Worm (Caenorhabditis elegans): ENCODE measurements around the gene Y45F10C.2.

Y45F10C.2 gene

ce11 chrIV:13699384-13699788 is 36.9 kb upstream of the Y45F10C.2 start (continued):
- TF ChIP-seq daf-16 (GFP tag; optimal IDR thresholded peaks at IDR 0.05) (peak in 1 of 2 experiments; percentile 44), daf-16 (tag; optimal IDR thresholded peaks at IDR 0.05) (no peak), lin-29 (GFP tag; IDR thresholded peaks at IDR 0.05) (no peak), ceh-44 (GFP tag; IDR thresholded peaks at IDR 0.05) (no peak), vab-7 (GFP tag; IDR thresholded peaks at IDR 0.05) (0 out of 2 replicates have a peak, but pooled peaks have one; percentile 13), F49E8.2 (tag; optimal IDR thresholded peaks at IDR 0.05; ENCODE audit: borderline replicate concordance) (no peak), Y48G9A.11 (GFP tag; IDR thresholded peaks at IDR 0.05) (no peak)

ce11 chrIV:13698603-13699002 is 36.1 kb upstream of the Y45F10C.2 start, which contains the start of gene T23G4.127:
TSS of gene T23G4.127 (minus strand) at chrIV:13698703.
- TF ChIP-seq D1046.2 (GFP tag; IDR thresholded peaks at IDR 0.05): no peak
- TF ChIP-seq madf-5 (GFP tag; IDR thresholded peaks at IDR 0.05): no peak
- no peak for TF ChIP-seq ceh-62 (tag; optimal IDR thresholded peaks at IDR 0.05)
- no peak for TF ChIP-seq mdt-29 (GFP tag; IDR thresholded peaks at IDR 0.05)
- no peak for TF ChIP-seq set-16 (GFP tag; IDR thresholded peaks at IDR 0.05)
- no peak for TF ChIP-seq gei-8 (GFP tag; optimal IDR thresholded peaks at IDR 0.05)
- TF ChIP-seq vab-7 (GFP tag; IDR thresholded peaks at IDR 0.05): no peak
- no peak for TF ChIP-seq rbr-2 (tag; optimal IDR thresholded peaks at IDR 0.05)
- TF ChIP-seq skn-1 (tag; optimal IDR thresholded peaks at IDR 0.05): no peak
- TF ChIP-seq lsy-2 (tag; optimal IDR thresholded peaks at IDR 0.05): no peak
- no peak for TF ChIP-seq zag-1 (tag; optimal IDR thresholded peaks at IDR 0.05)
- no peak for TF ChIP-seq nhr-28 (tag; optimal IDR thresholded peaks at IDR 0.05)
- TF ChIP-seq unc-62 (GFP tag; optimal IDR thresholded peaks at IDR 0.05 in 1 of 2): no peak
- TF ChIP-seq unc-62 (tag; optimal IDR thresholded peaks at IDR 0.05): no peak
- TF ChIP-seq mxl-2 (GFP tag; conservative IDR thresholded peaks at IDR 0.05): no peak
- no peak for TF ChIP-seq dmd-8 (GFP tag; IDR thresholded peaks at IDR 0.05)
- TF ChIP-seq fkh-10 (GFP tag; optimal IDR thresholded peaks at IDR 0.05): no peak

ce11 chrIV:13696900-13697299 is 34.4 kb upstream of the Y45F10C.2 start:
- TF ChIP-seq lin-39 (tag; optimal IDR thresholded peaks at IDR 0.05): no peak
- peak in 1 of 2 experiments; percentile 61 for TF ChIP-seq unc-62 (GFP tag; optimal IDR thresholded peaks at IDR 0.05 in 1 of 2)
- no peak for TF ChIP-seq unc-62 (tag; optimal IDR thresholded peaks at IDR 0.05)
- TF ChIP-seq aha-1 (tag): peak; percentile 72
- no peak for TF ChIP-seq dmd-8 (GFP tag; IDR thresholded peaks at IDR 0.05)

ce11 chrIV:13695720-13696364 is 33.4 kb upstream of the Y45F10C.2 start:
- TF ChIP-seq hmg-1.1 (GFP tag; IDR thresholded peaks at IDR 0.05): 0 out of 2 replicates have a peak, but pooled peaks have one; percentile 21
- no peak for TF ChIP-seq zfp-2 (tag; optimal IDR thresholded peaks at IDR 0.05)
- TF ChIP-seq tra-1 (GFP tag; IDR thresholded peaks at IDR 0.05): peak; percentile 37; the same call in 1 of the 2 replicates
- TF ChIP-seq skn-1 (tag; optimal IDR thresholded peaks at IDR 0.05): no peak
- TF ChIP-seq hlh-30 (tag; optimal IDR thresholded peaks at IDR 0.05; ENCODE audit: insufficient read depth): peak; percentile 8
- peak; percentile 12 for TF ChIP-seq mes-2 (tag; optimal IDR thresholded peaks at IDR 0.05; ENCODE audit: poor library complexity, severe bottlenecking)
- TF ChIP-seq unc-62 (GFP tag; optimal IDR thresholded peaks at IDR 0.05 in 1 of 2): peak in 1 of 2 experiments; percentile 100
- TF ChIP-seq unc-62 (tag; optimal IDR thresholded peaks at IDR 0.05): peak; percentile 82
- peak; percentile 10 for TF ChIP-seq hlh-11 (tag; optimal IDR thresholded peaks at IDR 0.05)
- peak; percentile 95 for TF ChIP-seq ceh-20 (GFP tag; IDR thresholded peaks at IDR 0.05)
- no peak for TF ChIP-seq nhr-10 (tag; optimal IDR thresholded peaks at IDR 0.05)
- TF ChIP-seq fkh-10 (GFP tag; optimal IDR thresholded peaks at IDR 0.05): no peak
- TF ChIP-seq daf-16 (GFP tag; optimal IDR thresholded peaks at IDR 0.05): peak in 1 of 2 experiments; percentile 9
- TF ChIP-seq daf-16 (tag; optimal IDR thresholded peaks at IDR 0.05): no peak

- TF ChIP-seq egl-27 (tag; optimal IDR thresholded peaks at IDR 0.05): no peak
- no peak for TF ChIP-seq lin-1 (GFP tag; IDR thresholded peaks at IDR 0.05)
- no peak for TF ChIP-seq daf-12 (tag; optimal IDR thresholded peaks at IDR 0.05)
- no peak for TF ChIP-seq lin-13 (GFP tag; optimal IDR thresholded peaks at IDR 0.05)
- no peak for TF ChIP-seq skn-1 (tag; optimal IDR thresholded peaks at IDR 0.05)
- no peak for TF ChIP-seq ztf-7 (tag; optimal IDR thresholded peaks at IDR 0.05)
- no peak for TF ChIP-seq nhr-111 (GFP tag; optimal IDR thresholded peaks at IDR 0.05)
- TF ChIP-seq F10B5.3 (tag; optimal IDR thresholded peaks at IDR 0.05): no peak
- no peak for TF ChIP-seq mdt-29 (GFP tag; IDR thresholded peaks at IDR 0.05)
Measured at ce11 chrIV:13695302-13695701, 32.8 kb upstream of the Y45F10C.2 start.
